Worm (Caenorhabditis elegans): ENCODE data around the gene srt-47.

srt-47 gene

ce11 chrIV:15038821-15039220, 14.3 kb downstream of the srt-47 start:
- no peak for TF ChIP-seq him-1 (tag; optimal IDR thresholded peaks at IDR 0.05)
- no peak for TF ChIP-seq dao-5 (tag; optimal IDR thresholded peaks at IDR 0.05)
- TF ChIP-seq W03F9.2 (tag; optimal IDR thresholded peaks at IDR 0.05) = no peak

ce11 chrIV:15037492-15037891, 15.7 kb downstream of the srt-47 start:
- TF ChIP-seq him-1 (tag; optimal IDR thresholded peaks at IDR 0.05) (no peak), dao-5 (tag; optimal IDR thresholded peaks at IDR 0.05) (no peak), W03F9.2 (tag; optimal IDR thresholded peaks at IDR 0.05) (no peak)

ce11 chrIV:15036974-15037373, 16.2 kb downstream of the srt-47 start, which contains the start of gene eef-1B.2:
Gene eef-1B.2, plus strand, starts transcription at chrIV:15037331.
- TF ChIP-seq him-1 (tag; optimal IDR thresholded peaks at IDR 0.05) (no peak), W03F9.2 (tag; optimal IDR thresholded peaks at IDR 0.05) (peak; percentile 64), dao-5 (tag; optimal IDR thresholded peaks at IDR 0.05) (no peak)

ce11 chrIV:15029565-15029964, 23.6 kb downstream of the srt-47 start:
- TF ChIP-seq W03F9.2 (tag; optimal IDR thresholded peaks at IDR 0.05) = no peak
- TF ChIP-seq him-1 (tag; optimal IDR thresholded peaks at IDR 0.05) = no peak
- no peak for TF ChIP-seq dao-5 (tag; optimal IDR thresholded peaks at IDR 0.05)

- TF ChIP-seq him-1 (tag; optimal IDR thresholded peaks at IDR 0.05) (no peak), dao-5 (tag; optimal IDR thresholded peaks at IDR 0.05) (no peak), W03F9.2 (tag; optimal IDR thresholded peaks at IDR 0.05) (peak; percentile 55)
These were observed 24.3 kb downstream of the srt-47 start, which contains the start of gene Y41E3.8 for ce11 chrIV:15028891-15029290. Gene Y41E3.8, minus strand, starts transcription at chrIV:15028978.

- TF ChIP-seq dao-5 (tag; optimal IDR thresholded peaks at IDR 0.05) (no peak), him-1 (tag; optimal IDR thresholded peaks at IDR 0.05) (no peak), W03F9.2 (tag; optimal IDR thresholded peaks at IDR 0.05) (no peak)
These were observed 24.8 kb downstream of the srt-47 start for ce11 chrIV:15028386-15028785.

ce11 chrIV:15027884-15028283, 25.3 kb downstream of the srt-47 start:
- TF ChIP-seq him-1 (tag; optimal IDR thresholded peaks at IDR 0.05) (no peak), dao-5 (tag; optimal IDR thresholded peaks at IDR 0.05) (no peak), W03F9.2 (tag; optimal IDR thresholded peaks at IDR 0.05) (no peak)

- TF ChIP-seq W03F9.2 (tag; optimal IDR thresholded peaks at IDR 0.05) = no peak
These were observed 25.8 kb downstream of the srt-47 start for ce11 chrIV:15027334-15027733.

ce11 chrIV:15025384-15025783, 27.8 kb downstream of the srt-47 start, which contains the start of gene fcd-2:
Gene fcd-2, plus strand, starts transcription at chrIV:15025710.
- TF ChIP-seq him-1 (tag; optimal IDR thresholded peaks at IDR 0.05) (peak; percentile 66), dao-5 (tag; optimal IDR thresholded peaks at IDR 0.05) (no peak), W03F9.2 (tag; optimal IDR thresholded peaks at IDR 0.05) (peak; percentile 53)

- TF ChIP-seq him-1 (tag; optimal IDR thresholded peaks at IDR 0.05) (no peak), dao-5 (tag; optimal IDR thresholded peaks at IDR 0.05) (no peak), W03F9.2 (tag; optimal IDR thresholded peaks at IDR 0.05) (no peak)
These were observed 28.7 kb downstream of the srt-47 start for ce11 chrIV:15024426-15024825.

ce11 chrIV:15020958-15021357, 32.2 kb downstream of the srt-47 start:
- TF ChIP-seq W03F9.2 (tag; optimal IDR thresholded peaks at IDR 0.05) (no peak), dao-5 (tag; optimal IDR thresholded peaks at IDR 0.05) (no peak), him-1 (tag; optimal IDR thresholded peaks at IDR 0.05) (peak; percentile 10)

ce11 chrIV:15016984-15017383, 36.2 kb downstream of the srt-47 start:
- no peak for TF ChIP-seq him-1 (tag; optimal IDR thresholded peaks at IDR 0.05)
- no peak for TF ChIP-seq dao-5 (tag; optimal IDR thresholded peaks at IDR 0.05)
- no peak for TF ChIP-seq W03F9.2 (tag; optimal IDR thresholded peaks at IDR 0.05)

- TF ChIP-seq him-1 (tag; optimal IDR thresholded peaks at IDR 0.05) = no peak
- peak; percentile 10 for TF ChIP-seq W03F9.2 (tag; optimal IDR thresholded peaks at IDR 0.05)
These were observed 39.6 kb downstream of the srt-47 start, which contains the start of gene Y41E3.7 for ce11 chrIV:15013517-15014085. Gene Y41E3.7, plus strand, starts transcription at chrIV:15014035.

ce11 chrIV:15013083-15013482, 40.1 kb downstream of the srt-47 start, which contains the start of gene qars-1:
Gene qars-1, minus strand, starts transcription at chrIV:15013183.
- TF ChIP-seq him-1 (tag; optimal IDR thresholded peaks at IDR 0.05) (no peak), W03F9.2 (tag; optimal IDR thresholded peaks at IDR 0.05) (no peak), dao-5 (tag; optimal IDR thresholded peaks at IDR 0.05) (no peak)
